Worm (Caenorhabditis elegans) whole organism, L1 larva: Measurements from ENCODE around the gene D1044.4.
A peak's percentile ranks its signal among the peaks of the same experiment; 100 is the strongest.

Experiments
- C34B4.2 ChIP-seq: sonication (generic microtip); optimal IDR thresholded peaks from 2 replicates; lab custom pipeline; 2017; ENCODE audit warnings: mild to moderate bottlenecking, missing genetic modification characterization, missing compliant biosample characterization
- Y116A8C.19 ChIP-seq: sonication (generic microtip); optimal IDR thresholded peaks from 2 replicates; lab custom pipeline; 2016; ENCODE audit warnings: missing compliant biosample characterization, missing genetic modification characterization, borderline replicate concordance
- alr-1 ChIP-seq: fragments of 200-800 bp; sonication (Bioruptor generic); optimal IDR thresholded peaks from 2 replicates; lab custom pipeline; 2018; ENCODE audit warnings: borderline replicate concordance, mild to moderate bottlenecking, missing genetic modification characterization, missing compliant biosample characterization
- ama-1 ChIP-seq: fragments of 150-350 bp; optimal IDR thresholded peaks from 2 replicates; lab custom pipeline; 2014
- blmp-1 ChIP-seq: fragments of 150-350 bp; optimal IDR thresholded peaks from 2 replicates; lab custom pipeline; 2014; ENCODE audit warnings: missing biosample characterization, missing genetic modification characterization
- ceh-63 ChIP-seq: fragments of 200-800 bp; sonication (Bioruptor generic); optimal IDR thresholded peaks from 2 replicates; lab custom pipeline; 2018; ENCODE audit warnings: mild to moderate bottlenecking, missing genetic modification characterization, missing compliant biosample characterization
- ceh-82 ChIP-seq, 3 experiments: fragments of 150-350 bp in 1 of 3; sonication (generic microtip) in 2 of 3; optimal IDR thresholded peaks; 2 replicates each; lab custom pipeline; 2014 to 2017; ENCODE audit warnings: missing biosample characterization in 3 of 3, missing genetic modification characterization in 3 of 3
- ces-1 ChIP-seq: fragments of 150-350 bp; optimal IDR thresholded peaks from 2 replicates; lab custom pipeline; 2014; ENCODE audit warnings: missing biosample characterization, missing genetic modification reagents, missing genetic modification characterization
- dpl-1 ChIP-seq, 3 experiments: fragments of 150-350 bp in 2 of 3; sonication (generic microtip) in 1 of 3; optimal IDR thresholded peaks; 2 replicates each; lab custom pipeline; 2014 to 2017; ENCODE audit warnings: missing biosample characterization in 3 of 3, missing genetic modification characterization in 3 of 3, missing genetic modification reagents in 3 of 3
- dsc-1 ChIP-seq: sonication (generic microtip); optimal IDR thresholded peaks from 2 replicates; lab custom pipeline; 2016; ENCODE audit warnings: mild to moderate bottlenecking, missing genetic modification characterization, missing compliant biosample characterization
- efl-1 ChIP-seq, 4 experiments: fragments of 150-350 bp; optimal IDR thresholded peaks in 3 of 4; peaks in 1 of 4; 1 replicate in 1 of 4; 2 replicates in 3 of 4; lab custom pipeline; 2014; ENCODE audit warnings: missing biosample characterization in 2 of 4, missing genetic modification characterization in 2 of 4, missing genetic modification reagents in 2 of 4
- efl-3 ChIP-seq: fragments of 200-800 bp; sonication (Bioruptor generic); optimal IDR thresholded peaks from 2 replicates; lab custom pipeline; 2018; ENCODE audit warnings: mild to moderate bottlenecking, missing genetic modification characterization, missing compliant biosample characterization
- egl-13 ChIP-seq: sonication (generic microtip); optimal IDR thresholded peaks from 2 replicates; lab custom pipeline; 2016; ENCODE audit warnings: missing genotype, missing genetic modification reagents, missing genetic modification characterization, missing compliant biosample characterization
- fkh-8 ChIP-seq: sonication (generic microtip); optimal IDR thresholded peaks from 2 replicates; lab custom pipeline; 2016; ENCODE audit warnings: mild to moderate bottlenecking, missing genetic modification characterization, missing compliant biosample characterization
- hlh-17 ChIP-seq: fragments of 200-800 bp; sonication (Bioruptor generic); optimal IDR thresholded peaks from 2 replicates; lab custom pipeline; 2018; ENCODE audit warnings: missing genetic modification characterization, mild to moderate bottlenecking, missing compliant biosample characterization, moderate library complexity, borderline replicate concordance
- hlh-4 ChIP-seq: sonication (generic microtip); optimal IDR thresholded peaks from 2 replicates; lab custom pipeline; 2016; ENCODE audit warnings: mild to moderate bottlenecking, missing genetic modification characterization, missing compliant biosample characterization
- lin-13 ChIP-seq: fragments of 150-350 bp; optimal IDR thresholded peaks from 2 replicates; lab custom pipeline; 2014; ENCODE audit warnings: missing biosample characterization, missing genetic modification reagents, missing genetic modification characterization
- lin-35 ChIP-seq, 2 experiments: fragments of 150-350 bp; optimal IDR thresholded peaks; 2 replicates each; lab custom pipeline; 2014; ENCODE audit warnings: missing biosample characterization in 2 of 2, missing genetic modification characterization in 2 of 2, missing genetic modification reagents in 2 of 2
- mab-9 ChIP-seq: fragments of 200-800 bp; sonication (Bioruptor generic); IDR thresholded peaks from 2 replicates; pipeline ENCODE4 v1.3.6; 2022; ENCODE audit warnings: missing genetic modification reagents, missing genetic modification characterization, missing compliant biosample characterization
- mep-1 ChIP-seq: fragments of 150-350 bp; optimal IDR thresholded peaks from 2 replicates; lab custom pipeline; 2014; ENCODE audit warnings: missing biosample characterization, missing genetic modification characterization
- nhr-11 ChIP-seq: fragments of 150-350 bp; optimal IDR thresholded peaks from 2 replicates; lab custom pipeline; 2014; ENCODE audit warnings: missing biosample characterization, missing genetic modification characterization
- nhr-20 ChIP-seq: sonication (generic microtip); optimal IDR thresholded peaks from 2 replicates; lab custom pipeline; 2016; ENCODE audit warnings: mild to moderate bottlenecking, missing genetic modification characterization, missing compliant biosample characterization
- nhr-71 ChIP-seq: sonication (generic microtip); optimal IDR thresholded peaks from 2 replicates; lab custom pipeline; 2016; ENCODE audit warnings: mild to moderate bottlenecking, missing genetic modification characterization, moderate library complexity, missing compliant biosample characterization
- nhr-76 ChIP-seq: sonication (generic microtip); optimal IDR thresholded peaks from 2 replicates; lab custom pipeline; 2017; ENCODE audit warnings: missing biosample characterization, missing genetic modification characterization
- nhr-85 ChIP-seq: sonication (generic microtip); peaks from one replicate; lab custom pipeline; 2016; ENCODE audit warnings: missing genetic modification characterization, inconsistent platforms, missing compliant biosample characterization
- nhr-90 ChIP-seq: sonication (generic microtip); optimal IDR thresholded peaks from 2 replicates; lab custom pipeline; 2016; ENCODE audit warnings: mild to moderate bottlenecking, missing genetic modification characterization, missing compliant biosample characterization; ENCODE audit not compliant: poor library complexity
- rnt-1 ChIP-seq: sonication (generic microtip); optimal IDR thresholded peaks from 2 replicates; lab custom pipeline; 2016; ENCODE audit warnings: mild to moderate bottlenecking, missing genetic modification characterization, moderate library complexity, missing compliant biosample characterization
- snpc-4 ChIP-seq: fragments of 150-350 bp; optimal IDR thresholded peaks from 2 replicates; lab custom pipeline; 2014; ENCODE audit warnings: missing biosample characterization, missing genetic modification characterization
- sup-37 ChIP-seq: fragments of 200-800 bp; sonication (Bioruptor generic); optimal IDR thresholded peaks from 2 replicates; lab custom pipeline; 2018; ENCODE audit warnings: mild to moderate bottlenecking, missing genetic modification characterization, missing compliant biosample characterization
- unc-86 ChIP-seq: sonication (generic microtip); optimal IDR thresholded peaks from 2 replicates; lab custom pipeline; 2016; ENCODE audit warnings: missing genetic modification characterization, missing compliant biosample characterization

D1044.4 gene

ce11 chrIII:5543727-5544345 is 22.0 kb upstream of the D1044.4 start, which contains the start of gene D1044.1:
D1044.1 (plus strand) TSS chrIII:5544295.
- TF ChIP-seq ama-1 (lab: Kevin White, UChicago) (no peak), efl-1 (optimal IDR thresholded peaks at IDR 0.05; lab: Kevin White, UChicago) (no peak), efl-1 (GFP tag; optimal IDR thresholded peaks at IDR 0.05 in 1 of 2; lab: Kevin White, UChicago) (peak in 1 of 2 experiments; percentile 24)
- TF ChIP-seq, all 84 proteins: peak for 1

DNA sequence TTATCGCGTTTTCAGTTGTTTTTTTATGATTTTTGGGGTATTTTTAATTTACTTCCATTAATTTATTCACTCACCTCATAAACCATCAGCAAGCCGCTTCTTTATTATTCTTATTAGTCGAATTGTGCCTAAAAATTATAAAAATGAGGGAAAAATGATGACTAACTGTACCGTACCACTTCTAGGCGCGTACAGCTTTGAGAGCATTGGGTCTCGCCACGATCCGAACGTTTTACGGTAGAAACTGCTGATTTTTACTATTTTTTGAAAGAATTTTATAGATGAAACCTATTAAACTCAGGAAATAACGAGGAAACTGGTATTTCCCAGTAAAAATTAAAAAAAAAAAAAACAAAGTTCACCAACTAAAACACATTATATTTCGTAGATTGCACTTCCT is 21.2 kb upstream of the D1044.4 start, which contains the start of gene D1044.6:
Gene D1044.6 (minus strand): TSS at position 128 of the 400 bp plus-strand sequence.
- TF ChIP-seq alr-1 (tag; lab: Kevin White, UChicago) (no peak), snpc-4 (no peak), nhr-90 (no peak), efl-3 (GFP tag; lab: Kevin White, UChicago) (no peak), sup-37 (GFP tag; lab: Kevin White, UChicago) (no peak), lin-35 (GFP tag; optimal IDR thresholded peaks at IDR 0.05; lab: Kevin White, UChicago) (no peak), fkh-8 (tag; lab: Kevin White, UChicago) (no peak), C34B4.2 (tag; lab: Kevin White, UChicago) (no peak), hlh-4 (tag; lab: Kevin White, UChicago) (no peak), nhr-20 (tag; lab: Kevin White, UChicago) (no peak), dpl-1 (GFP tag; optimal IDR thresholded peaks at IDR 0.05; lab: Kevin White, UChicago) (no peak), unc-86 (tag; lab: Kevin White, UChicago) (no peak), lin-13 (GFP tag; lab: Kevin White, UChicago) (no peak), mep-1 (tag; lab: Kevin White, UChicago) (no peak), hlh-17 (GFP tag; lab: Kevin White, UChicago) (no peak), nhr-85 (tag; lab: Kevin White, UChicago) (no peak), nhr-76 (tag; lab: Kevin White, UChicago) (no peak)

DNA sequence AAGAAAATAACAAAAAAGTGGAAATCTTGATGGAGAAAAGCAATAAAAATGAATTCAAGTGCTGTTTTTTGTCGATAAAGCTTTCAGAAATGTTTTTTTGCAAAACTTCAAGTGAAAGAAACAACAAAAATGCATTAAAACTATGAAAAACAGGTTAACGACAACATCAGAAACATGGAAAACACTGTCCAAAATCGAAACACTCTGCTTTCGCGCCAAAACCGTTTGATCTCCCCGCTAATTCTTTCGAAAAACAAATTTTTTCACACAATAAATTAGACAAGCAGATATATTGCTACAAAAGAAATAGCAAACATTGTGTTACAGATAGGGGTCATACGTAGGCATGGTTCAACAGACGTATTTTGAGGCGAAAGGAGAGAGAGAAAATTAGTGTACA is 19.9 kb upstream of the D1044.4 start:
- no peak for TF ChIP-seq ceh-82 (tag; optimal IDR thresholded peaks at IDR 0.05; lab: Kevin White, UChicago)
- TF ChIP-seq blmp-1 (tag; lab: Kevin White, UChicago), result peak; percentile 24
- TF ChIP-seq dpl-1 (GFP tag; optimal IDR thresholded peaks at IDR 0.05; lab: Kevin White, UChicago), result peak in 2 of 3 experiments; percentile 5 to 7

DNA sequence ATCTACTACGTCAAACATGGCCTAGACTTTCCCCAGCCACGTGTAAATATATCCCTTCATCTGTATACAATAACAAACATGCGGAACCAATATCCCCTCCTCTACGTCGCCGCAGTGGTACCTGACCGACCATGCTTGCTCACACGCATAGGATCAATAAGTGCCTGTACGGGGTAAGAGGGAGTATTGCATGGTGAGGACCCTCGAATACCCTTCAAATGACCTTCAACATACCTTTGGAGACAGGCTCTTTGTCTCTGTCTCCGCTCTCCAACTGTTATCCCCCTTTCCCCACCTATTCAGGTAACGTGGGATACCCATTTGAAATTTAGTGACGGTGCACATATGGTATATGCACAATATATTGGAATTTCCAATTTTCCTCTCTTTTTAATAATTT is 4.1 kb upstream of the D1044.4 start, which contains the start of gene dex-1:
Gene dex-1 (plus strand): TSS at position 132 of the 400 bp plus-strand sequence.
- no peak for TF ChIP-seq nhr-11 (tag; lab: Kevin White, UChicago)

DNA sequence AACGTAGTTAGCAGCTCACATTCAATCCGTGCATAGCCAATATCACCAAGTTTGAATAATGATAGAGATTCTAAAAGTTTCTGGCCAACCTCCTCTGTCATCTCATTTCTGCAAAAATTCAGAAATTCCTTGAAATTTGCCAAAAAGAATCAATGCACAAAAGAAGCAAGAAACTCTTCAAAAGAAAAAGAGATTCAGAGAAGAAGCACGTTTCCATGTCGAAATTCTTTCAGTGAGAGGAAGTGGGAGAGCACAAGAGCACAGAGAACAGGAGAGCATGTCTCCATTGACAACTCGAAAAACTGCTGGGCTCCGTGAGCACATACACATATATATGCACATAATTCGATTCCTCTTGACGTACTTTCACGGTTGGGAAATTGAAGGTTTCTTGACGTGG is 4.4 kb downstream of the D1044.4 start, which contains the start of gene nekl-4:
Gene nekl-4 (minus strand): TSS at position 101 of the 400 bp plus-strand sequence.
- TF ChIP-seq dpl-1 (GFP tag; optimal IDR thresholded peaks at IDR 0.05; lab: Kevin White, UChicago), result no peak
- no peak for TF ChIP-seq ces-1 (GFP tag; lab: Kevin White, UChicago)
- TF ChIP-seq ceh-63 (GFP tag; lab: Kevin White, UChicago), result no peak
- TF ChIP-seq fkh-8 (tag; lab: Kevin White, UChicago), result peak; percentile 78

DNA sequence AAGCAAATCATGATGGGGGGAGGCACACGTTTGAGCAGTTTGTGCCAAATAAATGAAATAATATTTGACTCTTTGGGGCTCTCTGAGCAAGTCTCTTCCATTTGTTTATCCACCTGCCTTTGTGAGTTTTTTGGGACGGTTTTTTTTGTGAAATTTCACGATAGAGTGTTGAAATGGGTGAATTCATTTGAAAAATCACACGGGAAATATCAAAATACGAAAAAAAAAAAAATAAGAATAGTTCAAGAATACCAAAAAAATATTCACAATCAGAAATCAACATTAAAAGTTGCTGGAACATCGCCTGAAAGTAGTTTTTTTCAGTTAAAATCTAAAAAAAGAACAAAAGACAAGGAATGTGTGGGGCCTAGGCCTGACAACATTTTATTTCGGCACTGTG is 9.3 kb downstream of the D1044.4 start, which contains the start of gene pqn-25:
Gene pqn-25 (minus strand): TSS at position 101 of the 400 bp plus-strand sequence.
- TF ChIP-seq lin-13 (GFP tag; lab: Kevin White, UChicago) (no peak), rnt-1 (tag; lab: Kevin White, UChicago) (no peak), ama-1 (lab: Kevin White, UChicago) (no peak), Y116A8C.19 (no peak), nhr-71 (tag; lab: Kevin White, UChicago) (no peak), dsc-1 (tag; lab: Kevin White, UChicago) (no peak), egl-13 (tag; lab: Kevin White, UChicago) (no peak), mab-9 (no peak)
